Worm (Caenorhabditis elegans): Measurements from ENCODE around the gene B0336.12.
A peak's percentile ranks its signal among the peaks of the same experiment; 100 is the strongest.

The B0336.12 gene

DNA sequence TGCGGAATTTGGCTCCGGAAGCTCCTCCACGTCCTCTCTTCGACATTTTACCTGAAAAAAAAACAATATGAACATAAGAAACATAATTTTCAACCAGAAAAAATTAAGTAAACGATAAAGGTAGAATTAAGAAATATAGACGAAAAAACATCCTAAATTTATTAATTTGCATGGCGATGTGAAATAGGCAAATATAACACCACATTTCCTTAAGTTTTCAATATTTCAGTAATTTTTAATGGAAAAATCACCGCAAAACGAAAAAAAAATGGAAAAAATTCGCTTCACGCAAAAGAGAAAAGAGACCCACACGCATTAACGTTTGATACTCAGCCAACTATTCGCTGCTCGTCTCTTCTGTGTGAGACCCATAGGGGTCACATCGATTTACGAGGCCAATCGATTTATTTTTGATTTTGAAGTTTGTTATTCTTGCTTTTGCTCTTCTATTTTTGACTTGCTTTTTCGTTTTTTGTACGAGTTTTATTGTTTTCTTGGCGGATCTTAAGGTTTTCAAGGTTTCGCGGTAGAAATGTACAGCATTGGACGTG lies 3.8 kb downstream of the B0336.12 start, which contains the start of gene rpl-23:
TSS of gene rpl-23 (minus strand) at position 51 of the 551 bp plus-strand sequence.
- peak; percentile 80 for TF ChIP-seq lir-3 (tag; optimal IDR thresholded peaks at IDR 0.05; ENCODE audit: poor library complexity)
- TF ChIP-seq ama-1 (optimal IDR thresholded peaks at IDR 0.05), result peak; percentile 85
- TF ChIP-seq ztf-11 (tag; optimal IDR thresholded peaks at IDR 0.05), result peak in 1 of 2 experiments; percentile 39
- TF ChIP-seq hlh-4 (tag; optimal IDR thresholded peaks at IDR 0.05), result no peak
- TF ChIP-seq unc-86 (tag; optimal IDR thresholded peaks at IDR 0.05), result peak; percentile 80
- TF ChIP-seq C34B4.2 (tag; optimal IDR thresholded peaks at IDR 0.05), result no peak
- peak; percentile 90 for TF ChIP-seq lin-13 (GFP tag; optimal IDR thresholded peaks at IDR 0.05)
- peak; percentile 97 for TF ChIP-seq snu-23 (GFP tag; optimal IDR thresholded peaks at IDR 0.05)
- no peak for TF ChIP-seq unc-98 (GFP tag; IDR thresholded peaks at IDR 0.05)
- peak; percentile 79 for TF ChIP-seq ztf-4 (tag; optimal IDR thresholded peaks at IDR 0.05)
- TF ChIP-seq egl-27 (tag; optimal IDR thresholded peaks at IDR 0.05), result peak; percentile 14 to 16
- TF ChIP-seq ceh-8 (GFP tag; optimal IDR thresholded peaks at IDR 0.05), result peak; percentile 15
- peak; percentile 95 for TF ChIP-seq mep-1 (tag; optimal IDR thresholded peaks at IDR 0.05)
- TF ChIP-seq sptf-1 (tag; optimal IDR thresholded peaks at IDR 0.05), result no peak
- TF ChIP-seq blmp-1 (tag; optimal IDR thresholded peaks at IDR 0.05), result peak; percentile 91
- peak; percentile 73 for TF ChIP-seq dsc-1 (tag; optimal IDR thresholded peaks at IDR 0.05)
- TF ChIP-seq zag-1 (tag; optimal IDR thresholded peaks at IDR 0.05), result peak; percentile 36
- TF ChIP-seq zip-4 (GFP tag; optimal IDR thresholded peaks at IDR 0.05), result peak; percentile 71
- peak; percentile 86 to 88 (median 88) for TF ChIP-seq dpl-1 (GFP tag; optimal IDR thresholded peaks at IDR 0.05)
- peak; percentile 85 for TF ChIP-seq fkh-10 (GFP tag; optimal IDR thresholded peaks at IDR 0.05)
- peak; percentile 72 for TF ChIP-seq aly-2 (tag; optimal IDR thresholded peaks at IDR 0.05)
- TF ChIP-seq fkh-4 (tag; optimal IDR thresholded peaks at IDR 0.05; ENCODE audit: borderline replicate concordance), result peak; percentile 43
- TF ChIP-seq fkh-8 (tag; optimal IDR thresholded peaks at IDR 0.05), result peak; percentile 91
- TF ChIP-seq nhr-77 (tag; optimal IDR thresholded peaks at IDR 0.05), result peak; percentile 90
- peak; percentile 98 for TF ChIP-seq C16A3.4 (tag; optimal IDR thresholded peaks at IDR 0.05)
- no peak for TF ChIP-seq ceh-63 (GFP tag; optimal IDR thresholded peaks at IDR 0.05)
- peak; percentile 91 for TF ChIP-seq nhr-19 (GFP tag; conservative IDR thresholded peaks at IDR 0.05)
- TF ChIP-seq unc-30 (tag; optimal IDR thresholded peaks at IDR 0.05), result no peak
- TF ChIP-seq nhr-84 (tag; optimal IDR thresholded peaks at IDR 0.05), result peak; percentile 47
- peak; percentile 26 for TF ChIP-seq elt-2 (tag; optimal IDR thresholded peaks at IDR 0.05)
- TF ChIP-seq lin-14 (GFP tag; optimal IDR thresholded peaks at IDR 0.05), result peak; percentile 93
- TF ChIP-seq nhr-12 (tag; optimal IDR thresholded peaks at IDR 0.05), result no peak
- peak; percentile 70 for TF ChIP-seq grh-1 (GFP tag; IDR thresholded peaks at IDR 0.05)
- TF ChIP-seq nhr-71 (tag; optimal IDR thresholded peaks at IDR 0.05), result peak; percentile 94
- peak; percentile 81 for TF ChIP-seq vab-15 (tag; optimal IDR thresholded peaks at IDR 0.05)
- no peak for TF ChIP-seq ets-5 (GFP tag; IDR thresholded peaks at IDR 0.05)
- no peak for TF ChIP-seq alr-1 (tag; optimal IDR thresholded peaks at IDR 0.05; ENCODE audit: borderline replicate concordance)
- TF ChIP-seq xbp-1 (tag; optimal IDR thresholded peaks at IDR 0.05), result peak; percentile 92
- TF ChIP-seq nhr-28 (tag; optimal IDR thresholded peaks at IDR 0.05), result no peak
- peak; percentile 27 for TF ChIP-seq mef-2 (tag; optimal IDR thresholded peaks at IDR 0.05)
- peak; percentile 80 for TF ChIP-seq nhr-11 (tag; optimal IDR thresholded peaks at IDR 0.05)
- no peak for TF ChIP-seq efl-3 (GFP tag; optimal IDR thresholded peaks at IDR 0.05)
- no peak for TF ChIP-seq Y116A8C.19 (tag; optimal IDR thresholded peaks at IDR 0.05; ENCODE audit: borderline replicate concordance)
- peak; percentile 56 for TF ChIP-seq egl-13 (tag; optimal IDR thresholded peaks at IDR 0.05)
- peak; percentile 74 for TF ChIP-seq irx-1 (tag; optimal IDR thresholded peaks at IDR 0.05)
- TF ChIP-seq sup-37 (GFP tag; optimal IDR thresholded peaks at IDR 0.05), result no peak
- TF ChIP-seq ceh-88 (GFP tag; IDR thresholded peaks at IDR 0.05), result peak; percentile 71
- peak; percentile 88 to 95 for TF ChIP-seq lin-35 (GFP tag; optimal IDR thresholded peaks at IDR 0.05)
- peak; percentile 62 for TF ChIP-seq F16B12.6 (tag; optimal IDR thresholded peaks at IDR 0.05)
- peak; percentile 85 for TF ChIP-seq lin-15B (tag; optimal IDR thresholded peaks at IDR 0.05)
- peak; percentile 95 for TF ChIP-seq nhr-85 (tag)
- TF ChIP-seq rnt-1 (tag; optimal IDR thresholded peaks at IDR 0.05), result peak; percentile 90
- peak; percentile 90 for TF ChIP-seq tbx-2 (tag; optimal IDR thresholded peaks at IDR 0.05)

Measured in whole organism, L1 larva.